Worm (Caenorhabditis elegans): ENCODE measurements around the gene blos-7.

blos-7 gene

DNA sequence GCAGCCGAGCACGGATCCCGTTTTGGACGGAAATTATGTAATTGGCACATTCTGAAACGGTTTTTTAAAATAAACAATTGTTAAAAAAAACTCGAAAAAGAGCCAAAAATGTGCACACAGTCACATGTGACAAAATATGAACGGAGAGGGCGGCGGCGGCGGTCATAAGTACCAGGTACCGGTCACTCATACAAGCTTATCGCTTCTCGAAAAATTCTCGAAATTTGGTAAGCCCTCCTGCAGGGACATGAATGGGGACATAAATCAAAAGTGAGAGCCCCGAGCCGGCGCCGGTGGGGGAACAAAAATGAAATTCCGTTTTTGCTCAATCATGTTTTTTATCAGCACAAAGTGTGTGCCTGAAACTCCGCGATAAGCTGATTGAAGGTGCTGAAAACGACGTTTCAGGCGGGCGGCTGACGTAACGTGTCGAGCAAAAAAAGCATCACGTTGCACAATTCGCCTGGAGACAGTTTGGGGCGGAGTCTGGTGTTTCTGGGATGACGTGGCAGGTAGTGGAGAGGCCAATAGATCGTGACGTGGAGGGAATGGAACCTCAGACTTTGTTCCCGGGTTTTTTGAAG, 30.4 kb upstream of the blos-7 start, which contains the start of gene ltah-1.2:
Gene ltah-1.2 (minus strand): TSS at position 51 of the 584 bp plus-strand sequence.
- TF ChIP-seq drap-1 (GFP tag; optimal IDR thresholded peaks at IDR 0.05) (no peak), nhr-76 (tag; optimal IDR thresholded peaks at IDR 0.05) (no peak), ceh-39 (tag; optimal IDR thresholded peaks at IDR 0.05) (no peak), ceh-83 (GFP tag; optimal IDR thresholded peaks at IDR 0.05) (no peak), lin-32 (GFP tag; optimal IDR thresholded peaks at IDR 0.05) (no peak)

DNA sequence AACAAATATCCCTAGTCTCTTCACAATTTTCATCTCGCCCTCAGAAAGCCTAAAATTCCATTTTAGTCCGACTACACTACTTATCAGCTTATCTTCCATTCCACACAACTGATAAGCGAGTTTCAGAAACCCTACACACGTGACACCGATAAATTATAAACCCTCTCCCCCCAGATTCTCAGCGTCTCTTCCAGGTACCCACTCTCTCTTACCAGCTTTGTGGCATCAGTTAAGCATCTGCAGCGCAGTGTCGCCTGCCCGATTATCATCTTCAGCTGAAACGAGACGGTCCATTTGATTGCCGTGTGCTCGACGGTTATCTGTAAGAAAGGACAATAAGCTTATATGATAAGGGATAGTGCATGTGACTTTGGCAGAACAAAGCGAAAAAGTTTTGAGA, 29.1 kb upstream of the blos-7 start:
- no peak for TF ChIP-seq ceh-83 (GFP tag; optimal IDR thresholded peaks at IDR 0.05)
- no peak for TF ChIP-seq sem-2 (GFP tag; optimal IDR thresholded peaks at IDR 0.05)
- no peak for TF ChIP-seq cnd-1 (tag; optimal IDR thresholded peaks at IDR 0.05)
- no peak for TF ChIP-seq pha-4 (tag; optimal IDR thresholded peaks at IDR 0.05)
- TF ChIP-seq sptf-1 (tag; optimal IDR thresholded peaks at IDR 0.05) = no peak
- TF ChIP-seq drap-1 (GFP tag; optimal IDR thresholded peaks at IDR 0.05) = no peak
- TF ChIP-seq tbx-8 (GFP tag; optimal IDR thresholded peaks at IDR 0.05) = no peak
- no peak for TF ChIP-seq lin-13 (tag; optimal IDR thresholded peaks at IDR 0.05)
- no peak for TF ChIP-seq nhr-76 (tag; optimal IDR thresholded peaks at IDR 0.05)
- no peak for TF ChIP-seq elt-1 (tag; optimal IDR thresholded peaks at IDR 0.05; ENCODE audit: borderline replicate concordance, insufficient read depth)
- no peak for TF ChIP-seq mab-5 (tag; optimal IDR thresholded peaks at IDR 0.05)
- no peak for TF ChIP-seq mls-2 (tag; optimal IDR thresholded peaks at IDR 0.05)
- TF ChIP-seq ces-1 (GFP tag; optimal IDR thresholded peaks at IDR 0.05) = no peak

DNA sequence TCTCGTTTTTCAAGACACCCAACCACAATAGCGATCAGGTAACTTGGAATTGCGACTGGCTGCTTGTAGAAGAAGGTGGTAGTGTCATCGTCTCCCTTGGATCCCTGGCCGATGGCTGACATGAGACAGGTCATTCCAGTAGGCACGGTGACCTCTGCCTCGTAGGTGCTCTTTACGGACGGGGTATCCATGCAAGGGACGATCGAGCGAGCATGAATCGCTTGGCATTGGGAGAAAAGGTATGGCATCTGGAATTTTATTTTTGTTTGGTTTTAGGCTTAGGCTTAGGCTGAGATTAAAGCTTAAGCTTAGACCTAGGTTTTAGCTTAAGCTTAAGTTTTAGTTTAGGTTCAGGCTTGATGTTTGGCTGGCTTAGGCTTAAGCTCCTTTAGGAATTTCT, 28.3 kb upstream of the blos-7 start:
- TF ChIP-seq unc-62 (GFP tag; optimal IDR thresholded peaks at IDR 0.05) (no peak), nhr-28 (tag; optimal IDR thresholded peaks at IDR 0.05) (no peak), pha-4 (tag; optimal IDR thresholded peaks at IDR 0.05) (no peak), unc-120 (tag; optimal IDR thresholded peaks at IDR 0.05; ENCODE audit: poor library complexity, severe bottlenecking) (no peak), drap-1 (GFP tag; optimal IDR thresholded peaks at IDR 0.05) (no peak), ceh-43 (GFP tag; optimal IDR thresholded peaks at IDR 0.05) (no peak)

DNA sequence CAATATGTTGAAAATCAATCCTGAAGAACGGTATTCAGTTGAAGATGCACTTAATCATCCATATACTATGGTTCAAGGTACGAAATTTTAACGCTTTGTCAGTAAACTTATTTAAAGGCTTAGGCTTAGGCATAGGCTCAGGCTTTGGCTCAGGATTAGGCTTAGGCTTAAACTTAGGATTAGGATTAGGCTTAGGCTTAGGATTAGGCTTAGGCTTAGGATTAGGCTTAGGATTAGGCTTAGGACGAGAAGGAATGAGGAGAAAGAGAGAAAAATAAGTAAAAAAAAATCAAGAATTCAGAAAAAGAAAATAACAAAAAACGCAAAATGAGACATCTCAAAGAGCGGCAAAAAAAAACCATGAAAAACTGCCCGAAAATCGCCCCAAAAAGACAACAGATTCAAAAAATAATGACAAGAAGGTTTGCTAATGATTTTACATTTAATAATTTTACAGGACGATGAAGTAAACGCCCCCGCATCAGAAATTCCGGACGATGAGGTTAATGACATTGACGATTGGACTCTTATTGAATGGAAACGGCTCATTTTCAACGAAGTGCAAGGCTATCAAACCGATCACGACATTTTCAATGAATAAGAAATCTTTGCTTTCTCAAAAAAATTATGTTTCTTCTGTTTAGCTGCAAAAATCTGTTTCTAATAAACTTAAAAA, 26.0 kb upstream of the blos-7 start:
- TF ChIP-seq pha-4 (tag; optimal IDR thresholded peaks at IDR 0.05) (no peak), ces-1 (GFP tag; optimal IDR thresholded peaks at IDR 0.05) (no peak), lin-32 (GFP tag; optimal IDR thresholded peaks at IDR 0.05) (no peak), tbx-8 (GFP tag; optimal IDR thresholded peaks at IDR 0.05) (no peak), nhr-12 (tag; optimal IDR thresholded peaks at IDR 0.05) (no peak), ceh-39 (tag; optimal IDR thresholded peaks at IDR 0.05) (no peak)

DNA sequence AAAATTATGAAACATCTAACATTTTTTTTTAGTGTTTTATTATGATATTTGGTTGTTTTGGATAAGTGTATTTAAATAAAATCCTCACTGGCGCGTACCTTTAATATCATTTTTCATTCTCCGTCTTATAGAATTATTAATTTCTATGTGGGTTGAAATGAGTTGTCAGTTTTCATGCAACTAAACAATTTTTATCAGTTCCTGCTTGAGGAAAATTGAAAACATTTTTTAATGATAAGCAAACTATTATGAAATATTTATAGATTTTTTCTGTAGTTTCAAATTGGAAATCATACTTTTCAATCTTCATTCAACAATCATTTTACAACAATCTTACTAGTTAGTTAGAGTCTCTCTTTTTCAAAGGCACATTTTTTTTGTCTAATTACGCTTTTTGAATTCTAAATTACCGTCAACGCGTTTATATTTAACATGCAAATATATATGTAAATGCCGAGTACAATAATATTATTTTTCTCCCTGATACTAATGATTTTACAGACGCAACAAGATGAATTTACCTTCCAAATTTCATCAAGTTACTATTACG, 23.7 kb upstream of the blos-7 start, which contains the start of the genes Y37E11B.10 and kgb-2:
Gene Y37E11B.10 (minus strand): TSS at position 182 of the 550 bp plus-strand sequence.
Gene kgb-2 (plus strand): TSS at position 500 of the 550 bp plus-strand sequence.
- TF ChIP-seq lsy-2 (tag; optimal IDR thresholded peaks at IDR 0.05) (no peak), ham-2 (GFP tag; optimal IDR thresholded peaks at IDR 0.05) (no peak), cnd-1 (tag; optimal IDR thresholded peaks at IDR 0.05) (no peak), lin-13 (tag; optimal IDR thresholded peaks at IDR 0.05) (no peak), elt-3 (tag; optimal IDR thresholded peaks at IDR 0.05) (no peak), nhr-76 (tag; optimal IDR thresholded peaks at IDR 0.05) (no peak), pha-4 (tag; optimal IDR thresholded peaks at IDR 0.05) (no peak), lin-32 (GFP tag; optimal IDR thresholded peaks at IDR 0.05) (no peak), mls-2 (tag; optimal IDR thresholded peaks at IDR 0.05) (no peak), sem-2 (GFP tag; optimal IDR thresholded peaks at IDR 0.05) (no peak), drap-1 (GFP tag; optimal IDR thresholded peaks at IDR 0.05) (no peak), mep-1 (tag; optimal IDR thresholded peaks at IDR 0.05) (no peak), nhr-237 (tag; optimal IDR thresholded peaks at IDR 0.05) (no peak), flh-1 (GFP tag; optimal IDR thresholded peaks at IDR 0.05) (no peak), snpc-4 (tag; optimal IDR thresholded peaks at IDR 0.05) (no peak)

DNA sequence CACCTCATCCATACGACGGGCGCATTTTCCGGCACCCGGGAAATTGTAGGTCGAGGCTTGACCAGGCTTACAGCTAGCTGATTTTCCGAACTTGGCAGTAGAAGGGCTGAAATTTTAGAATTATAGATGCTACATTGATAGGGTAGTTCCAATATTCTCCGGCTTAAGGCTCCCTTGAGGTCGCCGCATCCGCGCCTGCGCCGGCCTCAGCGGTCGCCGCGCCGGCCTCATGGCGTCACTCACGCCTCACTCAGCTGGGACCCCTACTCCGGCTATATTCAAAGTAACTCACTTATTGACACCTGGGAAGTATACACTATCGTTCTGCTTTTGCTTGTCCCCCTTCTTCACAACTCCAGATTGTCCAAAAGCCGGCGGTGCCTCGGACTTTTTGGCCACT, 21.4 kb upstream of the blos-7 start:
- TF ChIP-seq mep-1 (tag; optimal IDR thresholded peaks at IDR 0.05) (no peak), unc-120 (tag; optimal IDR thresholded peaks at IDR 0.05; ENCODE audit: poor library complexity, severe bottlenecking) (no peak), mls-2 (tag; optimal IDR thresholded peaks at IDR 0.05) (no peak), M03D4.4 (tag; optimal IDR thresholded peaks at IDR 0.05) (no peak), blmp-1 (tag; optimal IDR thresholded peaks at IDR 0.05) (no peak), lsy-2 (tag; optimal IDR thresholded peaks at IDR 0.05) (no peak), lin-32 (GFP tag; optimal IDR thresholded peaks at IDR 0.05) (no peak), ceh-43 (GFP tag; optimal IDR thresholded peaks at IDR 0.05) (no peak), unc-39 (tag; optimal IDR thresholded peaks at IDR 0.05) (no peak), drap-1 (GFP tag; optimal IDR thresholded peaks at IDR 0.05) (no peak), ham-2 (GFP tag; optimal IDR thresholded peaks at IDR 0.05) (no peak), nhr-28 (tag; optimal IDR thresholded peaks at IDR 0.05) (no peak), ztf-11 (tag; optimal IDR thresholded peaks at IDR 0.05) (no peak), bed-3 (GFP tag; optimal IDR thresholded peaks at IDR 0.05) (no peak), nhr-12 (tag; optimal IDR thresholded peaks at IDR 0.05) (no peak), hlh-1 (tag; optimal IDR thresholded peaks at IDR 0.05) (no peak), ceh-39 (tag; optimal IDR thresholded peaks at IDR 0.05) (no peak), snpc-4 (tag; optimal IDR thresholded peaks at IDR 0.05) (no peak), sem-2 (GFP tag; optimal IDR thresholded peaks at IDR 0.05) (no peak)
